Fruit fly (Drosophila melanogaster): Measurements from ENCODE around the gene CG31808.
A peak's percentile ranks its signal among the peaks of the same experiment; 100 is the strongest.

CG31808 gene

DNA sequence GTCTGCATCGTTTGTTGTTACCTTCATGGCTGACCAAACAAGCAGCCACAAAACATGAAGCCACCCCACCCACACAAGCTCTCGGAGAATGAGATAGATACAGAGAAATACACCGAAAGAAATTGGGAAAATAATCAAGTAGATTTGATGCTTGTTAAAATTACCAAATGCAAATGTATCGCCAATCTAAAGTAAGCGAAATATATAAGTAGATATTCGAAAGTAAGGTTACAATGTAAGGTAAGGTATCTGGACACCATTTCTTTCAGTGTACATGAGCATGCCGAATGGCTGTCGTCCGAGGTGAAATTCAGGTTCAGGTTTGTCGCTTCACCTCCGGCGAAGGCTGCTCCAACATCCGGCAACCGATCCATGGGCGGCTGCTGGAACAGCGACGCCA is 43.7 kb downstream of the CG31808 start:
- TF ChIP-seq CG3032 (tag; optimal IDR thresholded peaks at IDR 0.05): peak; percentile 29
- peak; percentile 38 for TF ChIP-seq Eip75B (GFP tag; optimal IDR thresholded peaks at IDR 0.05)
- peak; percentile 27 for TF ChIP-seq CG4318 (GFP tag; optimal IDR thresholded peaks at IDR 0.05)
- TF ChIP-seq eg (GFP tag; IDR thresholded peaks at IDR 0.05): peak; percentile 74
- peak; percentile 27 for TF ChIP-seq achi (GFP tag; optimal IDR thresholded peaks at IDR 0.05)
- no peak for TF ChIP-seq Met (GFP tag; optimal IDR thresholded peaks at IDR 0.05)
- no peak for TF ChIP-seq Ets21C (GFP tag; optimal IDR thresholded peaks at IDR 0.05)
- TF ChIP-seq Blimp-1 (GFP tag; optimal IDR thresholded peaks at IDR 0.05): no peak
- no peak for TF ChIP-seq Sox14 (GFP tag; optimal IDR thresholded peaks at IDR 0.05)
- no peak for TF ChIP-seq svp (GFP tag)
- TF ChIP-seq CG10631 (GFP tag; optimal IDR thresholded peaks at IDR 0.05): peak; percentile 9
- TF ChIP-seq spab (GFP tag; optimal IDR thresholded peaks at IDR 0.05): peak; percentile 33
- TF ChIP-seq fd59A (GFP tag; optimal IDR thresholded peaks at IDR 0.05): no peak
- TF ChIP-seq Sox15 (GFP tag; optimal IDR thresholded peaks at IDR 0.05): no peak
- TF ChIP-seq ss (GFP tag; optimal IDR thresholded peaks at IDR 0.05): no peak
- peak; percentile 59; the same call in 1 of the 3 replicates for TF ChIP-seq CG6163 (GFP tag; IDR thresholded peaks at IDR 0.05)
- peak; percentile 57 for TF ChIP-seq CG32006 (GFP tag; optimal IDR thresholded peaks at IDR 0.05)
- TF ChIP-seq Hr4 (GFP tag; optimal IDR thresholded peaks at IDR 0.05): peak; percentile 31
- TF ChIP-seq lz (GFP tag; optimal IDR thresholded peaks at IDR 0.05): no peak
- TF ChIP-seq cyc (GFP tag; optimal IDR thresholded peaks at IDR 0.05): no peak
- TF ChIP-seq Gug (GFP tag; IDR thresholded peaks at IDR 0.05): peak; percentile 33; the same call in 1 of the 2 replicates
- 0 out of 3 replicates have a peak, but pooled peaks have one; percentile 43 for TF ChIP-seq CG8119 (GFP tag; IDR thresholded peaks at IDR 0.05)
- TF ChIP-seq salr (GFP tag; optimal IDR thresholded peaks at IDR 0.05): peak; percentile 16 to 20
- TF ChIP-seq Eip78C (GFP tag): peak; percentile 50
- TF ChIP-seq CG6808 (GFP tag; optimal IDR thresholded peaks at IDR 0.05): peak; percentile 28
- TF ChIP-seq pdm3 (GFP tag; optimal IDR thresholded peaks at IDR 0.05): peak; percentile 17
- TF ChIP-seq CG15336 (GFP tag; IDR thresholded peaks at IDR 0.05): peak; percentile 67
- no peak for TF ChIP-seq dsx (GFP tag; optimal IDR thresholded peaks at IDR 0.05; ENCODE audit: poor library complexity, severe bottlenecking)
- no peak for TF ChIP-seq Hr39 (GFP tag; optimal IDR thresholded peaks at IDR 0.05)
- no peak for TF ChIP-seq dac (GFP tag; optimal IDR thresholded peaks at IDR 0.05)
- peak; percentile 36 for TF ChIP-seq CG10669 (GFP tag; optimal IDR thresholded peaks at IDR 0.05)
- TF ChIP-seq CG11294 (GFP tag; IDR thresholded peaks at IDR 0.05): peak; percentile 52; the same call in 1 of the 2 replicates
- peak; percentile 33 for TF ChIP-seq CG3919 (GFP tag; optimal IDR thresholded peaks at IDR 0.05)
- TF ChIP-seq fkh (GFP tag; optimal IDR thresholded peaks at IDR 0.05): no peak
- TF ChIP-seq CG16779 (tag; optimal IDR thresholded peaks at IDR 0.05): no peak

DNA sequence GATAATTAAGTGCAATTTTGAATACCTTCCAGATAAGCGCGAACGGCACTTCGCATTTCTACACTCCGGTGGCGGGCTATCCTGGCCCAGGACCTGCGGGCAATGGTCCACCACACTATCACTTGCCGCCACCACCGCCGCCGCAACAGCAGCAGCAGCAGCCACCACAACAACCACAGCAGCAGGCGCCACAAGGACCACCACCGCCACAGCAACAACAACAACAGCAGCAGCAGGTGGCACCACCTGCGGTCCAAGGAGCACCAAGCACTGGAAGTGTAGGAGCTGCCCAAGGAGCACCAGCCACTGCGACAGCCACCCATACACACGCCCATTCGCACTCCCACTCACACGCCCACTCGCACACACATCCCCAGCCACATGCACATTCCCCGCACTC is 58.5 kb downstream of the CG31808 start:
- TF ChIP-seq dac (GFP tag; optimal IDR thresholded peaks at IDR 0.05): no peak
- no peak for TF ChIP-seq CG11762 (GFP tag; optimal IDR thresholded peaks at IDR 0.05; ENCODE audit: insufficient read depth)
- TF ChIP-seq Smox (GFP tag; optimal IDR thresholded peaks at IDR 0.05): no peak
- no peak for TF ChIP-seq Sox102F (GFP tag; optimal IDR thresholded peaks at IDR 0.05)
- no peak for TF ChIP-seq CG1621 (tag; optimal IDR thresholded peaks at IDR 0.05)
- TF ChIP-seq CG31627 (GFP tag; optimal IDR thresholded peaks at IDR 0.05): no peak
- no peak for TF ChIP-seq CG7368 (GFP tag; optimal IDR thresholded peaks at IDR 0.05)
- TF ChIP-seq CG4318 (GFP tag; optimal IDR thresholded peaks at IDR 0.05): no peak
- no peak for TF ChIP-seq fd59A (GFP tag; optimal IDR thresholded peaks at IDR 0.05)
- no peak for TF ChIP-seq CG32006 (GFP tag; optimal IDR thresholded peaks at IDR 0.05)
- no peak for TF ChIP-seq CG10631 (GFP tag; optimal IDR thresholded peaks at IDR 0.05)
- TF ChIP-seq CG3919 (GFP tag; optimal IDR thresholded peaks at IDR 0.05): no peak
- no peak for TF ChIP-seq fkh (GFP tag; optimal IDR thresholded peaks at IDR 0.05)
